Fruit fly (Drosophila melanogaster) whole organism, embryonic: ENCODE measurements around the gene CG34179.

Experiments used
- Atf6 ChIP-seq: fragments of 200-800 bp; sonication (Bioruptor generic); IDR thresholded peaks from 2 replicates; pipeline ENCODE4 v1.3.6; 2022; ENCODE audit warnings: missing biosample characterization, missing genetic modification characterization
- CG10565 ChIP-seq: fragments of 200-800 bp; sonication (Bioruptor generic); optimal IDR thresholded peaks from 3 replicates; lab custom pipeline; 2016; ENCODE audit warnings: missing biosample characterization, mild to moderate bottlenecking, missing genetic modification characterization
- CG11504 ChIP-seq: fragments of 200-800 bp; sonication (Bioruptor generic); optimal IDR thresholded peaks from 3 replicates; lab custom pipeline; 2019; ENCODE audit warnings: missing biosample characterization, mild to moderate bottlenecking, missing genetic modification characterization, moderate library complexity
- CG15073 ChIP-seq: fragments of 200-800 bp; sonication (Bioruptor generic); optimal IDR thresholded peaks from 2 replicates; lab custom pipeline; 2016; ENCODE audit warnings: missing biosample characterization, missing genetic modification characterization
- CG15514 ChIP-seq: fragments of 200-800 bp; sonication (Bioruptor generic); optimal IDR thresholded peaks from 3 replicates; lab custom pipeline; 2017; ENCODE audit warnings: missing biosample characterization, missing genetic modification characterization, mild to moderate bottlenecking, moderate library complexity, missing genetic modification reagents
- CG17328 ChIP-seq: fragments of 200-800 bp; sonication (Bioruptor generic); IDR thresholded peaks from 2 replicates; pipeline ENCODE4 v1.3.6; 2022; ENCODE audit warnings: missing biosample characterization, missing genetic modification characterization
- CG1792 ChIP-seq: fragments of 200-800 bp; sonication (Bioruptor generic); optimal IDR thresholded peaks from 2 replicates; lab custom pipeline; 2016; ENCODE audit warnings: missing biosample characterization, missing genetic modification characterization
- CG2199 ChIP-seq: fragments of 200-800 bp; sonication (Bioruptor generic); IDR thresholded peaks from 3 replicates; pipeline ENCODE4 v1.3.6; 2022; ENCODE audit warnings: missing biosample characterization, missing genetic modification characterization
- CG2889 ChIP-seq: fragments of 200-800 bp; sonication (Bioruptor generic); IDR thresholded peaks from 3 replicates; pipeline ENCODE4 v1.3.6; 2022; ENCODE audit warnings: missing biosample characterization, missing genetic modification characterization
- CG4282 ChIP-seq: fragments of 200-800 bp; sonication (Bioruptor generic); optimal IDR thresholded peaks from 2 replicates; lab custom pipeline; 2016; ENCODE audit warnings: missing biosample characterization, missing genetic modification characterization
- CG4854 ChIP-seq: fragments of 200-800 bp; sonication (Bioruptor generic); optimal IDR thresholded peaks from 2 replicates; lab custom pipeline; 2016; ENCODE audit warnings: missing biosample characterization, missing genetic modification characterization, inconsistent platforms
- CG6683 ChIP-seq: fragments of 200-800 bp; sonication (Bioruptor generic); optimal IDR thresholded peaks from 2 replicates; lab custom pipeline; 2017; ENCODE audit warnings: missing biosample characterization, mild to moderate bottlenecking, missing genetic modification characterization, missing genetic modification reagents
- CG6765 ChIP-seq: fragments of 200-800 bp; sonication (Bioruptor generic); optimal IDR thresholded peaks from 3 replicates; lab custom pipeline; 2017; ENCODE audit warnings: missing biosample characterization, mild to moderate bottlenecking, missing genetic modification characterization
- CG7745 ChIP-seq: fragments of 200-800 bp; sonication (Bioruptor generic); optimal IDR thresholded peaks from 2 replicates; lab custom pipeline; 2018; ENCODE audit warnings: missing biosample characterization, mild to moderate bottlenecking, missing genetic modification characterization, moderate library complexity
- D19A ChIP-seq: fragments of 200-800 bp; optimal IDR thresholded peaks from 3 replicates; lab custom pipeline; 2019; ENCODE audit warnings: missing biosample characterization, mild to moderate bottlenecking, missing genetic modification characterization, moderate library complexity
- D19B ChIP-seq: fragments of 200-800 bp; sonication (Bioruptor generic); optimal IDR thresholded peaks from 2 replicates; lab custom pipeline; 2017; ENCODE audit warnings: missing biosample characterization, mild to moderate bottlenecking, missing genetic modification characterization
- Dad ChIP-seq: fragments of 200-800 bp; sonication (Bioruptor generic); optimal IDR thresholded peaks from 3 replicates; lab custom pipeline; 2016; ENCODE audit warnings: missing biosample characterization, missing genetic modification characterization
- Dp ChIP-seq: fragments of 200-800 bp; sonication (Bioruptor generic); optimal IDR thresholded peaks from 2 replicates; lab custom pipeline; 2018; ENCODE audit warnings: missing biosample characterization, mild to moderate bottlenecking, missing genetic modification characterization, moderate library complexity
- Dref ChIP-seq: fragments of 200-800 bp; sonication (Bioruptor generic); IDR thresholded peaks from 2 replicates; pipeline ENCODE4 v1.3.6; 2022; ENCODE audit warnings: missing biosample characterization, missing genetic modification characterization
- Drgx ChIP-seq: fragments of 200-800 bp; sonication (Bioruptor generic); IDR thresholded peaks from 2 replicates; pipeline ENCODE4 v1.3.6; 2022; ENCODE audit warnings: missing biosample characterization, missing genetic modification characterization
- E2f1 ChIP-seq: fragments of 200-800 bp; sonication (Bioruptor generic); IDR thresholded peaks from 2 replicates; pipeline ENCODE4 v1.3.6; 2022; ENCODE audit warnings: missing biosample characterization, missing genetic modification characterization
- ERR ChIP-seq: fragments of 200-800 bp; sonication (Bioruptor generic); optimal IDR thresholded peaks from 2 replicates; lab custom pipeline; 2016; ENCODE audit warnings: missing biosample characterization, missing genetic modification characterization
- Eip74EF ChIP-seq, 2 experiments: fragments of 200-800 bp in 1 of 2; fragments of >200 bp in 1 of 2; sonication (Bioruptor generic) in 1 of 2; optimal IDR thresholded peaks; 2 replicates each; lab custom pipeline; 2017 to 2019; ENCODE audit warnings: missing biosample characterization in 2 of 2, missing genetic modification characterization in 2 of 2, mild to moderate bottlenecking in 1 of 2, moderate library complexity in 1 of 2
- HHEX ChIP-seq: fragments of 200-800 bp; sonication (Bioruptor generic); optimal IDR thresholded peaks from 3 replicates; lab custom pipeline; 2017; ENCODE audit warnings: missing biosample characterization, mild to moderate bottlenecking, missing genetic modification characterization, missing genetic modification reagents
- HLH54F ChIP-seq: fragments of 200-800 bp; sonication (Bioruptor generic); optimal IDR thresholded peaks from 3 replicates; lab custom pipeline; 2016; ENCODE audit warnings: missing biosample characterization, missing genetic modification characterization
- HLHmδ ChIP-seq: fragments of 200-800 bp; sonication (Bioruptor generic); optimal IDR thresholded peaks from 2 replicates; lab custom pipeline; 2018; ENCODE audit warnings: missing biosample characterization, mild to moderate bottlenecking, missing genetic modification characterization, moderate library complexity
- Mad ChIP-seq: fragments of 200-800 bp; sonication (Bioruptor generic); optimal IDR thresholded peaks from 2 replicates; lab custom pipeline; 2016; ENCODE audit warnings: missing biosample characterization, missing genetic modification characterization
- Meics ChIP-seq: fragments of 200-800 bp; sonication (Bioruptor generic); optimal IDR thresholded peaks from 2 replicates; lab custom pipeline; 2017; ENCODE audit warnings: missing biosample characterization, mild to moderate bottlenecking, missing genetic modification characterization
- NfI ChIP-seq: fragments of 200-800 bp; sonication (Bioruptor generic); optimal IDR thresholded peaks from 3 replicates; lab custom pipeline; 2018; ENCODE audit warnings: missing biosample characterization, mild to moderate bottlenecking, missing genetic modification characterization, moderate library complexity
- abd-A ChIP-seq: fragments of 200-800 bp; sonication (Bioruptor generic); optimal IDR thresholded peaks from 3 replicates; lab custom pipeline; 2019; ENCODE audit warnings: missing biosample characterization, mild to moderate bottlenecking, missing genetic modification characterization, moderate library complexity
- ap ChIP-seq: fragments of 200-800 bp; sonication (Bioruptor generic); IDR thresholded peaks from 2 replicates; pipeline ENCODE4 v1.3.6; 2022; ENCODE audit warnings: missing biosample characterization, missing genetic modification characterization
- chn ChIP-seq: fragments of 200-800 bp; sonication (Bioruptor generic); optimal IDR thresholded peaks from 2 replicates; lab custom pipeline; 2016; ENCODE audit warnings: missing biosample characterization, missing genetic modification characterization
- ems ChIP-seq: fragments of 200-800 bp; sonication (Bioruptor generic); optimal IDR thresholded peaks from 3 replicates; lab custom pipeline; 2016; ENCODE audit warnings: missing biosample characterization, missing genetic modification characterization
- ewg ChIP-seq: fragments of 200-800 bp; sonication (Bioruptor generic); optimal IDR thresholded peaks from 3 replicates; lab custom pipeline; 2017; ENCODE audit warnings: mild to moderate bottlenecking, missing biosample characterization, missing genetic modification reagents, missing genetic modification characterization
- exex ChIP-seq: fragments of 200-800 bp; sonication (Bioruptor generic); optimal IDR thresholded peaks from 4 replicates; lab custom pipeline; 2018; ENCODE audit warnings: missing biosample characterization, mild to moderate bottlenecking, missing genetic modification characterization, moderate library complexity
- ind ChIP-seq: fragments of 200-800 bp; sonication (Bioruptor generic); optimal IDR thresholded peaks from 3 replicates; lab custom pipeline; 2016; ENCODE audit warnings: missing biosample characterization, missing genetic modification characterization
- jumu ChIP-seq: fragments of 200-800 bp; sonication (Bioruptor generic); optimal IDR thresholded peaks from 3 replicates; lab custom pipeline; 2016; ENCODE audit warnings: missing biosample characterization, missing genetic modification characterization
- kni ChIP-seq: fragments of 200-800 bp; sonication (Bioruptor generic); optimal IDR thresholded peaks from 3 replicates; lab custom pipeline; 2017; ENCODE audit warnings: mild to moderate bottlenecking, missing biosample characterization, missing genetic modification reagents, missing genetic modification characterization
- knrl ChIP-seq: fragments of 200-800 bp; sonication (Bioruptor generic); IDR thresholded peaks from 3 replicates; pipeline ENCODE4 v1.3.6; 2022; ENCODE audit warnings: missing biosample characterization, missing genetic modification characterization; ENCODE audit not compliant: partially characterized antibody
- maf-S ChIP-seq: fragments of 200-800 bp; sonication (Bioruptor generic); optimal IDR thresholded peaks from 2 replicates; lab custom pipeline; 2016; ENCODE audit warnings: missing biosample characterization, missing genetic modification characterization
- nau ChIP-seq: fragments of 200-800 bp; sonication (Bioruptor generic); optimal IDR thresholded peaks from 3 replicates; lab custom pipeline; 2017; ENCODE audit warnings: missing biosample characterization, mild to moderate bottlenecking, missing genetic modification characterization, missing genetic modification reagents
- prd ChIP-seq, 3 experiments: fragments of >200 bp in 2 of 3; fragments of 200-800 bp in 1 of 3; sonication (Bioruptor generic) in 1 of 3; optimal IDR thresholded peaks in 2 of 3; IDR thresholded peaks in 1 of 3; 2 replicates in 2 of 3; 3 replicates in 1 of 3; pipeline versions ENCODE4 v1.3.6 to Lab custom; 2017 to 2022; ENCODE audit warnings: missing biosample characterization in 1 of 3, missing genetic modification characterization in 1 of 3
- row ChIP-seq: fragments of 200-800 bp; sonication (Bioruptor generic); IDR thresholded peaks from 3 replicates; pipeline ENCODE4 v1.3.6; 2022; ENCODE audit warnings: missing biosample characterization, missing genetic modification characterization
- scrt ChIP-seq: fragments of 200-800 bp; sonication (Bioruptor generic); optimal IDR thresholded peaks from 2 replicates; lab custom pipeline; 2018; ENCODE audit warnings: missing biosample characterization, mild to moderate bottlenecking, missing genetic modification characterization, moderate library complexity
- sug ChIP-seq: fragments of 200-800 bp; optimal IDR thresholded peaks from 2 replicates; lab custom pipeline; 2019; ENCODE audit warnings: missing biosample characterization, mild to moderate bottlenecking, missing genetic modification characterization, moderate library complexity
- unc-4 ChIP-seq: fragments of 200-800 bp; sonication (Bioruptor generic); IDR thresholded peaks from 2 replicates; pipeline ENCODE4 v1.3.6; 2022; ENCODE audit warnings: missing biosample characterization, missing genetic modification characterization; ENCODE audit not compliant: partially characterized antibody
- unpg ChIP-seq: fragments of 200-800 bp; sonication (Bioruptor generic); optimal IDR thresholded peaks from 3 replicates; lab custom pipeline; 2018; ENCODE audit warnings: missing biosample characterization, mild to moderate bottlenecking, missing genetic modification characterization, moderate library complexity
- zf30C ChIP-seq: fragments of 200-800 bp; sonication (Bioruptor generic); optimal IDR thresholded peaks from 3 replicates; lab custom pipeline; 2018; ENCODE audit warnings: missing biosample characterization, mild to moderate bottlenecking, missing genetic modification characterization

Gene CG34179

DNA sequence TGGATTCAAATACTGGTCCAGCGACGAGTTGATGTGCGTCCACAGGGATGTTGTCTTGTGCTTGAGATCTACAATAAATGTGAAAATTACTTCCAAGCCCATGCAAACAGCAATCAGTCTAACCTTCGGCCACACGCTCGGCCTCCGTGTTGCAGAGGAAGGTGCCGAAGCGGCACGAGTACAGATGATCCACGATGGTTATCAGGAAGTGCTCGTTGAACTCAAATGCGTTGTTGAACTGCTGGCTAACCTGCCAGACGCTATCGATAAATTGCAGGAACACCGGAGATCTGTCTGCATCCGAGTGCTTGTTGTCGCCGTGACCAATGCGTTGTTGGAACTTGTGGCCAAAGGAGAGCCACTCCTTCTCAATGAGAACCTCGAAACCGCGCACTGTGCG, 13.4 kb downstream of the CG34179 start:
- no peak for TF ChIP-seq exex (tag; lab: Kevin White, UChicago)
- no peak for TF ChIP-seq CG11504
- no peak for TF ChIP-seq CG2889
- no peak for TF ChIP-seq jumu (GFP tag; lab: Kevin White, UChicago)
- TF ChIP-seq ERR (GFP tag; lab: Kevin White, UChicago), result no peak
- no peak for TF ChIP-seq ems
- no peak for TF ChIP-seq maf-S
- TF ChIP-seq HHEX (GFP tag; lab: Kevin White, UChicago), result no peak
- TF ChIP-seq Atf6, result no peak
- no peak for TF ChIP-seq D19B (GFP tag; lab: Kevin White, UChicago)
- TF ChIP-seq, all 482 proteins: peak for 0

DNA sequence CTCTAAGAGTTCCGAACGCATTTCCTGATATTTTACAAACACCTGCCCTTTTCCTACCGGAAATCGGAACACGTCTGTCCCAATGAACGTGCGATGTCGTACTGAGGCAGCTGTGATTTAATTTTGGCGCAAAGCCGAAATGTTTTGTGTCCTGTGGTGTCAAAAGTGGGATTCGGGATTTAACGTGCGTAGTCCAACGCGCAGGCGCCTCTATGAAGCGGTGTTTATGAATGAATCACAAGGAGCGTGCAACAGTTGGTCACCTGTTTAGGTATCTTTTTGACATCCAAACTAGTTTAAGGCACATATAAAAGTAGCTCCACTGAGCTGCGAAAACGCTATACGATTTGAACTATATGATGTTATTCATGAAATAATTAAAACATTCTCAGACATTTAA, 14.2 kb downstream of the CG34179 start, which contains the start of gene CG9109:
CG9109 (minus strand) TSS at position 80 of the 400 bp plus-strand sequence.
- TF ChIP-seq E2f1 (GFP tag; lab: Robert Waterston, UW), result no peak
- TF ChIP-seq nau (GFP tag; lab: Kevin White, UChicago), result no peak
- no peak for TF ChIP-seq knrl (GFP tag; lab: Robert Waterston, UW)
- TF ChIP-seq scrt, result peak; percentile 77
- peak; percentile 55 for TF ChIP-seq ewg (GFP tag; lab: Kevin White, UChicago)
- TF ChIP-seq HLHmδ (GFP tag; lab: Kevin White, UChicago), result no peak

DNA sequence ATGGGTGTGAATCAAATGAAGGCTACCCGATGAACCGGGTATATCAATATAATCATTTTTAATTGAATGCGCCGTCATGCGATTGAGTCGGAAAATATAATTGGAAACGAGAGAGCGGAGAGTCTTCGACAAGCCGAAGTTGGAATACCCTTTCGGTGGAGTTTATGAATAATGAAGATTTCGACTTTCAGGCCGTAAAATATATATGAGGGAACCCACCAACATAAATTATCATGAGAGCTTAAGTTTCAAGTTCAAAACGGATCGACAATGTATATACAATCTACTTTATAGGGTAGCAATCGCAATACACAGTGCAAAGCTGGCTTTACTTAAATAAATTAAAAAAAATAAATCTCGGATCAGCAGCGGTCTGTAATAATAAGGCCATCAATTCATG, 16.7 kb downstream of the CG34179 start:
- TF ChIP-seq Dad (no peak), CG4854 (GFP tag; lab: Kevin White, UChicago) (no peak), Mad (GFP tag; lab: Kevin White, UChicago) (no peak), Drgx (GFP tag; lab: Robert Waterston, UW) (peak; percentile 45; the same call in 1 of the 2 replicates), Eip74EF (GFP tag; optimal IDR thresholded peaks at IDR 0.05; lab: Kevin White, UChicago) (no peak), CG2199 (GFP tag; lab: Robert Waterston, UW) (no peak), ind (GFP tag; lab: Kevin White, UChicago) (no peak), CG6683 (GFP tag; lab: Kevin White, UChicago) (no peak), CG15514 (GFP tag; lab: Kevin White, UChicago) (no peak), unpg (GFP tag; lab: Kevin White, UChicago) (no peak), CG6765 (GFP tag; lab: Kevin White, UChicago) (no peak), chn (GFP tag; lab: Kevin White, UChicago) (no peak), CG17328 (GFP tag; lab: Robert Waterston, UW) (no peak), row (peak; percentile 34; the same call in 2 of the 3 replicates), D19A (tag; lab: Kevin White, UChicago) (peak; percentile 67), prd (optimal IDR thresholded peaks at IDR 0.05; lab: Kevin White, UChicago) (no peak), prd (GFP tag; IDR thresholded peaks at IDR 0.05; lab: Robert Waterston, UW) (0 out of 3 replicates have a peak, but pooled peaks have one; percentile 15), CG4282 (no peak), kni (no peak), zf30C (GFP tag; lab: Kevin White, UChicago) (no peak), Dref (no peak), ap (GFP tag; lab: Robert Waterston, UW) (no peak), CG15073 (GFP tag; lab: Kevin White, UChicago) (no peak), abd-A (tag; lab: Kevin White, UChicago) (no peak), NfI (GFP tag; lab: Kevin White, UChicago) (no peak), HLH54F (no peak), CG1792 (GFP tag; lab: Kevin White, UChicago) (no peak), Meics (GFP tag; lab: Kevin White, UChicago) (no peak), sug (tag; lab: Kevin White, UChicago) (no peak), CG10565 (GFP tag; lab: Kevin White, UChicago) (no peak), CG7745 (no peak), unc-4 (GFP tag; lab: Robert Waterston, UW) (no peak), Dp (GFP tag; lab: Kevin White, UChicago) (no peak)
